Fruit fly (Drosophila melanogaster) whole organism, embryonic: Measurements from ENCODE around the gene cold.

Experiments
- CG1233 ChIP-seq: fragments of 200-800 bp; sonication (Bioruptor generic); optimal IDR thresholded peaks from 4 replicates; lab custom pipeline; 2018; ENCODE audit warnings: missing biosample characterization, mild to moderate bottlenecking, missing genetic modification characterization
- CG13624 ChIP-seq: fragments of 200-800 bp; sonication (Bioruptor generic); optimal IDR thresholded peaks from 2 replicates; lab custom pipeline; 2016; ENCODE audit warnings: missing biosample characterization, missing genetic modification characterization
- CG13894 ChIP-seq: fragments of 200-800 bp; sonication (Bioruptor generic); optimal IDR thresholded peaks from 3 replicates; lab custom pipeline; 2018; ENCODE audit warnings: missing biosample characterization, mild to moderate bottlenecking, missing genetic modification characterization, moderate library complexity
- CG14860 ChIP-seq: fragments of 200-800 bp; sonication (Bioruptor generic); IDR thresholded peaks from 3 replicates; pipeline ENCODE4 v1.3.6; 2022; ENCODE audit warnings: missing biosample characterization, missing genetic modification characterization; ENCODE audit not compliant: partially characterized antibody
- CG17328 ChIP-seq: fragments of 200-800 bp; sonication (Bioruptor generic); IDR thresholded peaks from 2 replicates; pipeline ENCODE4 v1.3.6; 2022; ENCODE audit warnings: missing biosample characterization, missing genetic modification characterization
- CG17361 ChIP-seq: fragments of 200-800 bp; sonication (Bioruptor generic); IDR thresholded peaks from 3 replicates; pipeline ENCODE4 v1.3.6; 2022; ENCODE audit warnings: missing biosample characterization, missing genetic modification characterization
- CG18262 ChIP-seq: fragments of 200-800 bp; optimal IDR thresholded peaks from 3 replicates; lab custom pipeline; 2019; ENCODE audit warnings: missing biosample characterization, mild to moderate bottlenecking, missing genetic modification characterization, moderate library complexity
- CG1832 ChIP-seq: fragments of 200-800 bp; sonication (Bioruptor generic); optimal IDR thresholded peaks from 2 replicates; lab custom pipeline; 2017; ENCODE audit warnings: missing biosample characterization, mild to moderate bottlenecking, missing genetic modification characterization, inconsistent platforms
- CG18599 ChIP-seq: fragments of 200-800 bp; sonication (Bioruptor generic); optimal IDR thresholded peaks from 3 replicates; lab custom pipeline; 2017; ENCODE audit warnings: missing biosample characterization, missing genetic modification characterization, mild to moderate bottlenecking, moderate library complexity, missing genetic modification reagents
- CG2120 ChIP-seq: fragments of 200-800 bp; sonication (Bioruptor generic); optimal IDR thresholded peaks from 3 replicates; lab custom pipeline; 2016; ENCODE audit warnings: missing biosample characterization, missing genetic modification characterization
- CG2678 ChIP-seq: fragments of 200-800 bp; sonication (Bioruptor generic); optimal IDR thresholded peaks from 3 replicates; lab custom pipeline; 2019; ENCODE audit warnings: missing biosample characterization, mild to moderate bottlenecking, missing genetic modification characterization, moderate library complexity
- CG30403 ChIP-seq: fragments of 200-800 bp; sonication (Bioruptor generic); optimal IDR thresholded peaks from 3 replicates; lab custom pipeline; 2016; ENCODE audit warnings: missing biosample characterization, missing genetic modification characterization
- CG34224 ChIP-seq: fragments of 200-800 bp; sonication (Bioruptor generic); IDR thresholded peaks from 3 replicates; pipeline ENCODE4 v1.3.6; 2022; ENCODE audit warnings: missing biosample characterization, missing genetic modification characterization; ENCODE audit not compliant: partially characterized antibody
- CG42726 ChIP-seq: fragments of 200-800 bp; sonication (Bioruptor generic); IDR thresholded peaks from 2 replicates; pipeline ENCODE4 v1.3.6; 2022; ENCODE audit warnings: missing biosample characterization, missing genetic modification characterization; ENCODE audit not compliant: partially characterized antibody
- D19A ChIP-seq: fragments of 200-800 bp; optimal IDR thresholded peaks from 3 replicates; lab custom pipeline; 2019; ENCODE audit warnings: missing biosample characterization, mild to moderate bottlenecking, missing genetic modification characterization, moderate library complexity
- Dip3 ChIP-seq: fragments of 200-800 bp; sonication (Bioruptor generic); optimal IDR thresholded peaks from 3 replicates; lab custom pipeline; 2016; ENCODE audit warnings: missing biosample characterization, missing genetic modification characterization
- E2f1 ChIP-seq: fragments of 200-800 bp; sonication (Bioruptor generic); IDR thresholded peaks from 2 replicates; pipeline ENCODE4 v1.3.6; 2022; ENCODE audit warnings: missing biosample characterization, missing genetic modification characterization
- Fer1 ChIP-seq: fragments of 200-800 bp; sonication (Bioruptor generic); optimal IDR thresholded peaks from 2 replicates; lab custom pipeline; 2017; ENCODE audit warnings: missing biosample characterization, mild to moderate bottlenecking, missing genetic modification characterization
- Fer3 ChIP-seq: fragments of 200-800 bp; sonication (Bioruptor generic); optimal IDR thresholded peaks from 2 replicates; lab custom pipeline; 2018; ENCODE audit warnings: missing biosample characterization, mild to moderate bottlenecking, missing genetic modification characterization, moderate library complexity
- Gsc ChIP-seq: fragments of 200-800 bp; sonication (Bioruptor generic); IDR thresholded peaks from 2 replicates; pipeline ENCODE4 v1.3.6; 2022; ENCODE audit warnings: missing biosample characterization, missing genetic modification characterization
- HLH3B ChIP-seq: fragments of 200-800 bp; sonication (Bioruptor generic); IDR thresholded peaks from 2 replicates; pipeline ENCODE4 v1.3.6; 2022; ENCODE audit warnings: missing biosample characterization, missing genetic modification characterization
- Hr39 ChIP-seq: fragments of >200 bp; optimal IDR thresholded peaks from 2 replicates; lab custom pipeline; 2017
- Kr ChIP-seq: fragments of 200-800 bp; sonication (Bioruptor generic); optimal IDR thresholded peaks from 2 replicates; lab custom pipeline; 2017; ENCODE audit warnings: missing biosample characterization, mild to moderate bottlenecking, missing genetic modification characterization
- Max ChIP-seq: fragments of 200-800 bp; sonication (Bioruptor generic); optimal IDR thresholded peaks from 2 replicates; lab custom pipeline; 2016; ENCODE audit warnings: missing biosample characterization, mild to moderate bottlenecking, missing genetic modification characterization
- Med ChIP-seq: fragments of 200-800 bp; sonication (Bioruptor generic); peaks from one replicate; lab custom pipeline; 2016; ENCODE audit warnings: missing biosample characterization, missing genetic modification characterization, mild to moderate bottlenecking, inconsistent platforms, moderate library complexity
- Optix ChIP-seq: fragments of 200-800 bp; sonication (Bioruptor generic); IDR thresholded peaks from 3 replicates; pipeline ENCODE4 v1.3.6; 2022; ENCODE audit warnings: missing biosample characterization, missing genetic modification characterization
- Sin3A ChIP-seq: fragments of >200 bp; optimal IDR thresholded peaks from 2 replicates; lab custom pipeline; 2018
- abd-A ChIP-seq: fragments of 200-800 bp; sonication (Bioruptor generic); optimal IDR thresholded peaks from 3 replicates; lab custom pipeline; 2019; ENCODE audit warnings: missing biosample characterization, mild to moderate bottlenecking, missing genetic modification characterization, moderate library complexity
- crol ChIP-seq: fragments of 200-800 bp; sonication (Bioruptor generic); IDR thresholded peaks from 2 replicates; pipeline ENCODE4 v1.3.6; 2022; ENCODE audit warnings: missing biosample characterization, missing genetic modification characterization
- cwo ChIP-seq: fragments of 200-800 bp; sonication (Bioruptor generic); optimal IDR thresholded peaks from 3 replicates; lab custom pipeline; 2017; ENCODE audit warnings: missing biosample characterization, missing genetic modification characterization, mild to moderate bottlenecking, moderate library complexity, missing genetic modification reagents
- dmrt99B ChIP-seq: fragments of 200-800 bp; sonication (Bioruptor generic); optimal IDR thresholded peaks from 2 replicates; lab custom pipeline; 2018; ENCODE audit warnings: missing biosample characterization, mild to moderate bottlenecking, missing genetic modification characterization, moderate library complexity
- eve ChIP-seq, 2 experiments: fragments of >200 bp; optimal IDR thresholded peaks; 2 replicates each; lab custom pipeline; 2017; ENCODE audit warnings: missing biosample characterization in 2 of 2, missing genetic modification characterization in 2 of 2
- ewg ChIP-seq: fragments of 200-800 bp; sonication (Bioruptor generic); optimal IDR thresholded peaks from 3 replicates; lab custom pipeline; 2017; ENCODE audit warnings: mild to moderate bottlenecking, missing biosample characterization, missing genetic modification reagents, missing genetic modification characterization
- grau ChIP-seq: fragments of 200-800 bp; optimal IDR thresholded peaks from 3 replicates; lab custom pipeline; 2019; ENCODE audit warnings: missing biosample characterization, mild to moderate bottlenecking, missing genetic modification characterization, moderate library complexity
- hth ChIP-seq: fragments of >200 bp; optimal IDR thresholded peaks from 2 replicates; lab custom pipeline; 2017; ENCODE audit warnings: inconsistent platforms
- jigr1 ChIP-seq: fragments of 200-800 bp; sonication (Bioruptor generic); IDR thresholded peaks from 3 replicates; pipeline ENCODE4 v1.3.6; 2022; ENCODE audit warnings: missing biosample characterization, missing genetic modification characterization
- kni ChIP-seq: fragments of 200-800 bp; sonication (Bioruptor generic); optimal IDR thresholded peaks from 3 replicates; lab custom pipeline; 2017; ENCODE audit warnings: mild to moderate bottlenecking, missing biosample characterization, missing genetic modification reagents, missing genetic modification characterization
- nerfin-1 ChIP-seq: fragments of 200-800 bp; sonication (Bioruptor generic); optimal IDR thresholded peaks from 3 replicates; lab custom pipeline; 2019; ENCODE audit warnings: missing biosample characterization, mild to moderate bottlenecking, missing genetic modification characterization, moderate library complexity
- oc ChIP-seq: fragments of 200-800 bp; sonication (Bioruptor generic); optimal IDR thresholded peaks from 2 replicates; lab custom pipeline; 2018; ENCODE audit warnings: missing biosample characterization, mild to moderate bottlenecking, missing genetic modification characterization, moderate library complexity
- pros ChIP-seq: fragments of 200-800 bp; sonication (Bioruptor generic); optimal IDR thresholded peaks from 3 replicates; lab custom pipeline; 2019; ENCODE audit warnings: missing biosample characterization, mild to moderate bottlenecking, missing genetic modification characterization, moderate library complexity
- run ChIP-seq: fragments of 200-800 bp; sonication (Bioruptor generic); optimal IDR thresholded peaks from 3 replicates; lab custom pipeline; 2018; ENCODE audit warnings: missing biosample characterization, mild to moderate bottlenecking, missing genetic modification characterization
- sens ChIP-seq: fragments of 200-800 bp; sonication (Bioruptor generic); peaks from one replicate; lab custom pipeline; 2016; ENCODE audit warnings: missing biosample characterization, missing genetic modification characterization
- seq ChIP-seq: fragments of 200-800 bp; sonication (Bioruptor generic); IDR thresholded peaks from 2 replicates; pipeline ENCODE4 v1.3.6; 2022; ENCODE audit warnings: missing biosample characterization, missing genetic modification characterization
- sisA ChIP-seq: fragments of 200-800 bp; sonication (Bioruptor generic); IDR thresholded peaks from 2 replicates; pipeline ENCODE4 v1.3.6; 2022; ENCODE audit warnings: missing biosample characterization, missing genetic modification characterization
- stc ChIP-seq: fragments of 200-800 bp; sonication (Bioruptor generic); IDR thresholded peaks from 2 replicates; pipeline ENCODE4 v1.3.6; 2022; ENCODE audit warnings: missing biosample characterization, missing genetic modification characterization
- vnd ChIP-seq: fragments of 200-800 bp; sonication (Bioruptor generic); IDR thresholded peaks from 3 replicates; pipeline ENCODE4 v1.3.6; 2022; ENCODE audit warnings: missing biosample characterization, missing genetic modification characterization; ENCODE audit not compliant: partially characterized antibody
- wdn ChIP-seq: fragments of 200-800 bp; sonication (Bioruptor generic); IDR thresholded peaks from 2 replicates; pipeline ENCODE4 v1.3.6; 2022; ENCODE audit warnings: missing biosample characterization, missing genetic modification characterization
- zen ChIP-seq: fragments of 200-800 bp; sonication (Bioruptor generic); optimal IDR thresholded peaks from 3 replicates; lab custom pipeline; 2018; ENCODE audit warnings: missing biosample characterization, mild to moderate bottlenecking, missing genetic modification characterization, moderate library complexity
- zf30C ChIP-seq: fragments of 200-800 bp; sonication (Bioruptor generic); optimal IDR thresholded peaks from 3 replicates; lab custom pipeline; 2018; ENCODE audit warnings: missing biosample characterization, mild to moderate bottlenecking, missing genetic modification characterization

cold gene

DNA sequence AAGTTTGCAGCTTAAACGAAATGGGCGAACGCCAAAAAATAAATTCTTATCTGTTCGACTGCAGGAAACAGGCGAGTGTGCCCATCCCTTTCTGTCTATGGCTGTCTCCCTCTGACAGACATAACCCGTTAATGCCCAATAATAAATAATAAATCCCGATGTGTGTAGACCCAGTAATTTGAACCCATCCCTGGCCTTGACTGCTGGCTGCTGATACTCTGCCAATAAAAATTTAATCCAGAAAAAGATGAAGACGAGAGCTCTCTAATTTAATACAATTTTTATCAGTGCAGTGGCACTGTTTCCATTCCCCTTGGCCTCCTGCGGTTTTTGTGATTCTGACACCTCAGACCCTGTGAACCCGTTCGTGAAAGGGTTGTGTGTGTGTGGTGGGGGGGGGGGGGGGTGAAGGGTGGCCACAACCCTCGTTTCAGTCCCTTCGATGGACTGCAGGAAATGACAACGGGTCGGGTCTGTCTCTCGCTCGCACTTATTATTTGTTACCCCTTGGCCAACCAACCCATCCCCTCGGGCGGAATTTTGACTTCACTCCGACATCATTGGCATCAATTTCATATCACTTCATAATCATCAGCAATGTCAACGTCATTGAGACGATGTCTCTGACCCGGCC lies 48.4 kb upstream of the cold start:
- peak; percentile 35 for TF ChIP-seq kni (GFP tag; lab: Kevin White, UChicago)
- no peak for TF ChIP-seq dmrt99B (tag; lab: Kevin White, UChicago)
- TF ChIP-seq pros (GFP tag; lab: Kevin White, UChicago), result peak; percentile 95
- no peak for TF ChIP-seq CG18599
- TF ChIP-seq Med, result peak; percentile 5
- 0 out of 2 replicates have a peak, but pooled peaks have one; percentile 25 for TF ChIP-seq seq
- 0 out of 3 replicates have a peak, but pooled peaks have one; percentile 28 for TF ChIP-seq Optix (GFP tag; lab: Robert Waterston, UW)
- TF ChIP-seq run (tag; lab: Kevin White, UChicago), result peak; percentile 7
- no peak for TF ChIP-seq Gsc (GFP tag; lab: Robert Waterston, UW)
- TF ChIP-seq eve (GFP tag; optimal IDR thresholded peaks at IDR 0.05; lab: Kevin White, UChicago), result no peak
- TF ChIP-seq Max (GFP tag; lab: Kevin White, UChicago), result no peak
- peak; percentile 61 for TF ChIP-seq Kr
- TF ChIP-seq HLH3B, result no peak
- TF ChIP-seq abd-A (tag; lab: Kevin White, UChicago), result peak; percentile 18
- no peak for TF ChIP-seq E2f1 (GFP tag; lab: Robert Waterston, UW)
- TF ChIP-seq zf30C (GFP tag; lab: Kevin White, UChicago), result peak; percentile 32
- TF ChIP-seq ewg (GFP tag; lab: Kevin White, UChicago), result no peak
- TF ChIP-seq CG1832 (GFP tag; lab: Kevin White, UChicago), result peak; percentile 17
- TF ChIP-seq oc (tag; lab: Kevin White, UChicago), result peak; percentile 57
- TF ChIP-seq D19A (tag; lab: Kevin White, UChicago), result peak; percentile 66
- TF ChIP-seq CG1233 (GFP tag; lab: Kevin White, UChicago), result no peak
- TF ChIP-seq CG14860, result no peak
- TF ChIP-seq vnd (GFP tag; lab: Robert Waterston, UW), result 0 out of 3 replicates have a peak, but pooled peaks have one; percentile 7
- peak; percentile 56 for TF ChIP-seq nerfin-1 (tag; lab: Kevin White, UChicago)
- TF ChIP-seq crol (GFP tag; lab: Robert Waterston, UW), result peak; percentile 92
- TF ChIP-seq jigr1 (GFP tag; lab: Robert Waterston, UW), result no peak
- TF ChIP-seq sisA (GFP tag; lab: Robert Waterston, UW), result no peak
- TF ChIP-seq Hr39 (lab: Kevin White, UChicago), result peak; percentile 47
- TF ChIP-seq sens, result peak; percentile 75
- TF ChIP-seq hth (lab: Kevin White, UChicago), result no peak

- peak; percentile 16 for TF ChIP-seq Fer1 (GFP tag; lab: Kevin White, UChicago)
- TF ChIP-seq CG17361, result peak; percentile 38; the same call in 1 of the 3 replicates
- peak; percentile 66 for TF ChIP-seq CG2678 (tag; lab: Kevin White, UChicago)
- TF ChIP-seq Sin3A (lab: Kevin White, UChicago), result no peak
- TF ChIP-seq CG2120 (GFP tag; lab: Kevin White, UChicago), result peak; percentile 35
- no peak for TF ChIP-seq Dip3
- TF ChIP-seq CG42726 (GFP tag; lab: Robert Waterston, UW), result no peak
- TF ChIP-seq grau (tag; lab: Kevin White, UChicago), result peak; percentile 18
- TF ChIP-seq CG30403, result peak; percentile 5
- peak; percentile 8 for TF ChIP-seq CG13894
- TF ChIP-seq CG18262, result peak; percentile 9
- TF ChIP-seq CG13624 (GFP tag; lab: Kevin White, UChicago), result peak; percentile 1
- no peak for TF ChIP-seq CG17328 (GFP tag; lab: Robert Waterston, UW)
- peak; percentile 3 for TF ChIP-seq Fer3 (tag; lab: Kevin White, UChicago)
- TF ChIP-seq stc (GFP tag; lab: Robert Waterston, UW), result no peak
- TF ChIP-seq E2f1 (GFP tag; lab: Robert Waterston, UW), result no peak
- peak; percentile 44 for TF ChIP-seq abd-A (tag; lab: Kevin White, UChicago)
- TF ChIP-seq wdn, result no peak
- no peak for TF ChIP-seq CG34224 (GFP tag; lab: Robert Waterston, UW)
- no peak for TF ChIP-seq zen (tag; lab: Kevin White, UChicago)
- TF ChIP-seq cwo (GFP tag; lab: Kevin White, UChicago), result peak; percentile 5
Observed at dm6 chr2L:526192-526923, 47.7 kb upstream of the cold start.
